Worm (Caenorhabditis elegans): ENCODE results near the gene str-114.

ce11 chrV:3632249-3633030 lies 17.1 kb upstream of the str-114 start:
- TF ChIP-seq aly-2 (tag; optimal IDR thresholded peaks at IDR 0.05) (no peak), vab-15 (tag; optimal IDR thresholded peaks at IDR 0.05) (no peak), lin-13 (GFP tag; optimal IDR thresholded peaks at IDR 0.05) (no peak), snpc-4 (tag; optimal IDR thresholded peaks at IDR 0.05) (no peak)
